Worm (Caenorhabditis elegans) whole organism, L4 larva: ENCODE data around the gene srsx-35.

ENCODE experiments used
- R02D3.7 ChIP-seq: fragments of 150-350 bp; sonication (generic microtip); optimal IDR thresholded peaks from 3 replicates; lab custom pipeline; 2014; ENCODE audit warnings: missing biosample characterization, missing genetic modification characterization
- T20F7.1 ChIP-seq: fragments of 200-800 bp; sonication (Bioruptor generic); optimal IDR thresholded peaks from 2 replicates; lab custom pipeline; 2018; ENCODE audit warnings: mild to moderate bottlenecking, missing genetic modification characterization, missing compliant biosample characterization
- Y5F2A.4 ChIP-seq: fragments of 200-800 bp; sonication (Bioruptor generic); optimal IDR thresholded peaks from 2 replicates; lab custom pipeline; 2018; ENCODE audit warnings: mild to moderate bottlenecking, missing genetic modification characterization, missing compliant biosample characterization
- ZK546.5 ChIP-seq, 2 experiments: sonication (generic microtip); optimal IDR thresholded peaks; 2 replicates each; lab custom pipeline; 2017; ENCODE audit warnings: missing biosample characterization in 2 of 2, missing genetic modification characterization in 2 of 2
- aha-1 ChIP-seq: fragments of 150-350 bp; peaks from one replicate; lab custom pipeline; 2014; ENCODE audit warnings: missing biosample characterization, missing genetic modification characterization
- aly-2 ChIP-seq: sonication (generic microtip); optimal IDR thresholded peaks from 2 replicates; lab custom pipeline; 2018; ENCODE audit warnings: missing biosample characterization, missing genetic modification characterization
- ama-1 ChIP-seq: fragments of 150-350 bp; optimal IDR thresholded peaks from 2 replicates; lab custom pipeline; 2014; ENCODE audit warnings: inconsistent platforms, mixed read lengths
- ceh-20 ChIP-seq: fragments of 200-800 bp; sonication (Bioruptor generic); IDR thresholded peaks from 2 replicates; pipeline ENCODE4 v1.3.6; 2022; ENCODE audit warnings: missing genetic modification reagents, missing genetic modification characterization, missing compliant biosample characterization
- ceh-28 ChIP-seq: fragments of 150-350 bp; optimal IDR thresholded peaks from 2 replicates; lab custom pipeline; 2014; ENCODE audit warnings: missing biosample characterization, missing genetic modification reagents, missing genetic modification characterization
- cey-2 ChIP-seq: sonication (generic microtip); optimal IDR thresholded peaks from 3 replicates; lab custom pipeline; 2017; ENCODE audit warnings: missing genetic modification characterization, mild to moderate bottlenecking, missing compliant biosample characterization, antibody characterized with exemption, borderline replicate concordance; ENCODE audit not compliant: insufficient read depth
- ctbp-1 ChIP-seq: fragments of 200-800 bp; sonication (Bioruptor generic); IDR thresholded peaks from 2 replicates; pipeline ENCODE4 v1.3.6; 2022; ENCODE audit warnings: missing genetic modification reagents, missing genetic modification characterization, missing compliant biosample characterization
- daf-12 ChIP-seq: fragments of 150-350 bp; optimal IDR thresholded peaks from 2 replicates; lab custom pipeline; 2014; ENCODE audit warnings: missing biosample characterization, missing genetic modification reagents, missing genetic modification characterization
- dmd-6 ChIP-seq: fragments of 200-800 bp; sonication (Bioruptor generic); IDR thresholded peaks from 2 replicates; pipeline ENCODE4 v1.3.6; 2022; ENCODE audit warnings: missing genetic modification reagents, missing genetic modification characterization, missing compliant biosample characterization
- dmd-8 ChIP-seq: fragments of 200-800 bp; sonication (Bioruptor generic); IDR thresholded peaks from 2 replicates; pipeline ENCODE4 v1.3.6; 2022; ENCODE audit warnings: missing genetic modification characterization, missing compliant biosample characterization
- dpl-1 ChIP-seq: fragments of 150-350 bp; optimal IDR thresholded peaks from 2 replicates; lab custom pipeline; 2014; ENCODE audit warnings: missing biosample characterization, missing genetic modification reagents, missing genetic modification characterization
- egl-27 ChIP-seq: sonication (generic microtip); optimal IDR thresholded peaks from 3 replicates; lab custom pipeline; 2017; ENCODE audit warnings: missing biosample characterization, missing genetic modification reagents, missing genetic modification characterization
- egl-43 ChIP-seq: fragments of 200-800 bp; sonication (Bioruptor generic); IDR thresholded peaks from 2 replicates; pipeline ENCODE4 v1.3.6; 2022; ENCODE audit warnings: missing genetic modification reagents, missing genetic modification characterization, missing compliant biosample characterization
- fkh-10 ChIP-seq: fragments of 150-350 bp; optimal IDR thresholded peaks from 2 replicates; lab custom pipeline; 2014; ENCODE audit warnings: missing biosample characterization, missing genetic modification reagents, missing genetic modification characterization
- gei-8 ChIP-seq: fragments of 200-800 bp; sonication (Bioruptor generic); optimal IDR thresholded peaks from 2 replicates; lab custom pipeline; 2018; ENCODE audit warnings: mild to moderate bottlenecking, missing genetic modification characterization, missing compliant biosample characterization
- hlh-11 ChIP-seq: fragments of 200-800 bp; sonication (Bioruptor generic); optimal IDR thresholded peaks from 2 replicates; lab custom pipeline; 2018; ENCODE audit warnings: mild to moderate bottlenecking, missing genetic modification characterization, missing compliant biosample characterization
- lin-13 ChIP-seq: fragments of 150-350 bp; optimal IDR thresholded peaks from 2 replicates; lab custom pipeline; 2014; ENCODE audit warnings: missing biosample characterization, missing genetic modification reagents, missing genetic modification characterization
- lin-29 ChIP-seq: fragments of 200-800 bp; sonication (Bioruptor generic); IDR thresholded peaks from 2 replicates; pipeline ENCODE4 v1.3.6; 2022; ENCODE audit warnings: missing genetic modification reagents, missing genetic modification characterization, missing compliant biosample characterization
- lir-3 ChIP-seq: sonication (generic microtip); optimal IDR thresholded peaks from 2 replicates; lab custom pipeline; 2016; ENCODE audit warnings: mild to moderate bottlenecking, missing genetic modification characterization, missing compliant biosample characterization
- lsy-2 ChIP-seq, 2 experiments: fragments of 150-350 bp in 1 of 2; sonication (generic microtip) in 1 of 2; optimal IDR thresholded peaks; 2 replicates each; lab custom pipeline; 2014 to 2017; ENCODE audit warnings: missing biosample characterization in 2 of 2, missing genetic modification characterization in 2 of 2
- madf-9 ChIP-seq: fragments of 200-800 bp; sonication (Bioruptor generic); conservative IDR thresholded peaks from 2 replicates; pipeline ENCODE4 v1.3.6; 2022; ENCODE audit warnings: missing genetic modification reagents, missing genetic modification characterization, missing compliant biosample characterization
- mdt-29 ChIP-seq: fragments of 200-800 bp; sonication (Bioruptor generic); IDR thresholded peaks from 2 replicates; pipeline ENCODE4 v1.3.6; 2022; ENCODE audit warnings: missing genetic modification reagents, missing genetic modification characterization, missing compliant biosample characterization
- mep-1 ChIP-seq: fragments of 150-350 bp; sonication (generic microtip); optimal IDR thresholded peaks from 3 replicates; lab custom pipeline; 2014; ENCODE audit warnings: missing biosample characterization, missing genetic modification characterization
- mxl-2 ChIP-seq: fragments of 200-800 bp; sonication (Bioruptor generic); conservative IDR thresholded peaks from 2 replicates; pipeline ENCODE4 v1.3.6; 2022; ENCODE audit warnings: missing genetic modification reagents, missing genetic modification characterization, missing compliant biosample characterization
- mxl-3 ChIP-seq: fragments of 200-800 bp; sonication (Bioruptor generic); optimal IDR thresholded peaks from 2 replicates; lab custom pipeline; 2018; ENCODE audit warnings: mild to moderate bottlenecking, missing genetic modification characterization, missing compliant biosample characterization
- nhr-237 ChIP-seq: sonication (generic microtip); optimal IDR thresholded peaks from 2 replicates; lab custom pipeline; 2017; ENCODE audit warnings: missing biosample characterization, missing genetic modification characterization
- nhr-41 ChIP-seq: fragments of 200-800 bp; sonication (Bioruptor generic); IDR thresholded peaks from 2 replicates; pipeline ENCODE4 v1.3.6; 2022; ENCODE audit warnings: missing genetic modification reagents, missing genetic modification characterization, missing compliant biosample characterization
- nhr-42 ChIP-seq: fragments of 200-800 bp; sonication (Bioruptor generic); IDR thresholded peaks from 2 replicates; pipeline ENCODE4 v1.3.6; 2022; ENCODE audit warnings: missing genetic modification characterization, missing compliant biosample characterization
- nhr-6 ChIP-seq: fragments of 150-350 bp; optimal IDR thresholded peaks from 2 replicates; lab custom pipeline; 2014; ENCODE audit warnings: missing biosample characterization, missing genetic modification characterization
- pqm-1 ChIP-seq: sonication (generic microtip); optimal IDR thresholded peaks from 2 replicates; lab custom pipeline; 2017; ENCODE audit warnings: missing biosample characterization, missing genetic modification characterization
- saeg-2 ChIP-seq: fragments of 200-800 bp; sonication (Bioruptor generic); IDR thresholded peaks from 2 replicates; pipeline ENCODE4 v1.3.6; 2022; ENCODE audit warnings: missing genetic modification reagents, missing genetic modification characterization, missing compliant biosample characterization
- snpc-1.2 ChIP-seq: fragments of 200-800 bp; sonication (Bioruptor generic); IDR thresholded peaks from 2 replicates; pipeline ENCODE4 v1.3.6; 2022; ENCODE audit warnings: missing genetic modification reagents, missing genetic modification characterization, missing compliant biosample characterization
- spr-1 ChIP-seq: sonication (generic microtip); optimal IDR thresholded peaks from 2 replicates; lab custom pipeline; 2016; ENCODE audit warnings: mild to moderate bottlenecking, missing genetic modification characterization, missing compliant biosample characterization
- spr-3 ChIP-seq: fragments of 200-800 bp; sonication (Bioruptor generic); optimal IDR thresholded peaks from 2 replicates; lab custom pipeline; 2018; ENCODE audit warnings: mild to moderate bottlenecking, missing genetic modification characterization, missing compliant biosample characterization
- tra-1 ChIP-seq: fragments of 200-800 bp; sonication (Bioruptor generic); IDR thresholded peaks from 2 replicates; pipeline ENCODE4 v1.3.6; 2022; ENCODE audit warnings: missing genetic modification reagents, missing genetic modification characterization, missing compliant biosample characterization
- unc-130 ChIP-seq: sonication (generic microtip); optimal IDR thresholded peaks from 2 replicates; lab custom pipeline; 2016; ENCODE audit warnings: missing genetic modification reagents, missing genetic modification characterization, missing compliant biosample characterization
- unc-39 ChIP-seq: sonication (generic microtip); optimal IDR thresholded peaks from 2 replicates; lab custom pipeline; 2017; ENCODE audit warnings: missing biosample characterization, missing genetic modification characterization
- unc-62 ChIP-seq, 3 experiments: fragments of 150-350 bp in 1 of 3; sonication (generic microtip); optimal IDR thresholded peaks in 2 of 3; peaks in 1 of 3; 1 replicate in 1 of 3; 2 replicates in 2 of 3; lab custom pipeline; 2014 to 2017; ENCODE audit warnings: missing biosample characterization in 3 of 3, missing genetic modification characterization in 3 of 3, missing genetic modification reagents in 3 of 3, missing genotype in 1 of 3
- zip-11 ChIP-seq: fragments of 200-800 bp; sonication (Bioruptor generic); IDR thresholded peaks from 2 replicates; pipeline ENCODE4 v1.3.6; 2022; ENCODE audit warnings: missing genetic modification characterization, missing compliant biosample characterization
- zip-2 ChIP-seq: fragments of 150-350 bp; optimal IDR thresholded peaks from 2 replicates; lab custom pipeline; 2014; ENCODE audit warnings: missing biosample characterization, missing genetic modification characterization

srsx-35 gene

DNA sequence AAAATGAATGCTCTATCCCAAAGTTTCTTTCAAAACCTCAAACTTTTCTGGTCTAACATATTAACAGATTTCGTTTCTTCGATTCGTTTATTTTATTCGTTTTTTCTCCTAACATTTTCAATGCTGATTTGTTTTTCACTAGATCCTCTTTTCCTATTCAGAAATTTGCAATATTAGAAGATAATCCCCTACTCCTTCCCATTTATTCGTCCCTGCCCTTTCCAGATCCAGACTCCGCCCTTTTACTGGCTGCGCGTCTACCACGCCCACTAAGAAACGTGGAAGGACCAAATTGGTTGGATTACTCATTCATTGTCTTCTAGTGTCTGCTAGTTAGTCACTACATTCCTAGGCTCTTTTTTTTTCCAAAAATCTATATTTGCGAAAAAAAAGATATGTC is 40.7 kb downstream of the srsx-35 start, which contains the start of gene Y44A6C.2:
TSS of gene Y44A6C.2 (plus strand) at position 301 of the 400 bp plus-strand sequence.
- TF ChIP-seq nhr-41 (GFP tag; lab: Robert Waterston, UW): no peak

DNA sequence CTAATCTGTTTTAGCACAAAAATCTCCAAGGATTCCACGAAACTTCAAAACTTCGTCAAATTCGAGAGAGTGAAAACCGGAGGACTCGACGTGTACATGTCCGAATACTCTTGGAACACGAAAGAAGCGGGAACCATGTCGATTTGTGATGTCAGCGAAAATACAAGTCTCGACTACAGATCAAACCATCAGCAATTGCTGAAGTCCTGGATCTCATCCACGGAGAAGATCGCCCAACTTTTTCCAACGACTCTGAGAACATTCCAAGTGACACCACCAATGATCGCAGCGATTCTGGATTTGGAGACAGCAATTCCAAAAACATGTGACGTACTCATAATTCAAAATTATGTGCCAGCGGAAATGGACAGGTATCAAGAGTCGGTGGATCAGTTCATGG is 41.2 kb downstream of the srsx-35 start:
- TF ChIP-seq unc-39 (tag; lab: Kevin White, UChicago) (no peak), nhr-42 (no peak), lin-13 (GFP tag; lab: Kevin White, UChicago) (no peak), aha-1 (tag; lab: Kevin White, UChicago) (peak; percentile 82), nhr-237 (no peak), unc-62 (GFP tag; optimal IDR thresholded peaks at IDR 0.05 in 1 of 2; lab: Kevin White, UChicago) (peak in 1 of 2 experiments; percentile 73), unc-62 (tag; optimal IDR thresholded peaks at IDR 0.05; lab: Kevin White, UChicago) (no peak), zip-11 (GFP tag; lab: Robert Waterston, UW) (no peak)

DNA sequence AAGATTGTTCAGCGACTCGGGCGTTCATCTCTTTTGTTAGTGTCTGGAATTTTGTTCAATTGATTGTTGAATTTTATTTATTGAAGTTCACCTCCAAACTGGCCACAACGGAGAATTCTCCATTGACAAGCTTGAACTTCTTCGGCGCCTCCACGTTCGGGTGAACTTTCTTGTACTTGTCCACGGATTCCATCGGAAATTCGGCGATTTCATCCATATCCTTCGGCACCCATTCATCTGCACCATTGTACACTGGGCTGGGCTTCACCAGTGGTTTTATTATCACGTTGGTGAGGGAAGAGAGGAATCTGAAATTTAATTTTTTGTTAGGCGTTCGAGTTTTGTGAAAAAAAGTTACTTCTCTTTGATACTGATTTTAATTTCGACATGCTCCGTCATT is 46.2 kb downstream of the srsx-35 start:
- no peak for TF ChIP-seq madf-9 (GFP tag; lab: Robert Waterston, UW)
- no peak for TF ChIP-seq snpc-1.2 (GFP tag; lab: Robert Waterston, UW)
- TF ChIP-seq aha-1 (tag; lab: Kevin White, UChicago): peak; percentile 92

DNA sequence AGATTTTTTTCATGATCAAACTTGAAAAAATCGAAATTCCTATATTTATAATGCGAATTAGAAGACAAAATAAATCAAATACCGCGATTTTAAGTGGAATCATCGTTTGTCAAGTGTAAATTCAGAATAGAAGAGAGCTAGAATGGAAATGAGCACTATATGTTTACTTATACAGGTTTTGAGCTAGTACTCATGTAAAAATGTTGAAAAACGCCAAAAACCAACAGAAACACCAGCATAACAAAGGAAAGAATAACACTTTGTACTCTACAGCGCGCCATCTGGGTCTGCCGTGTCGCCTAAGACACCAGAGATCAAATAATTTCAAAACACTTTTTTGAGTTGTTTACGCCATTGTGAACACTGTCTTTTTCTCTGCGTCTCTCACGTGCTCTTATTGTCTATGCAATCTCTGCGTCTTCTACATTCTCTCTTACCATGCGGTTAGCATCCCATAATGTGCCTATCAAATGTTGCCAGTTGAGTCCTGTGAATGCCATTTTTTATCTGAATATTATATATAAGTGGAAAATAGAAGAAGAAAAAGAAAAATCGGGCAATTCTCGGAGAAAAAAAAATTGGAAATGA is 47.6 kb downstream of the srsx-35 start, which contains the start of gene ipla-3:
TSS of gene ipla-3 (minus strand) at position 510 of the 588 bp plus-strand sequence.
- TF ChIP-seq Y5F2A.4 (GFP tag; lab: Kevin White, UChicago) (no peak), cey-2 (tag; lab: Kevin White, UChicago) (no peak), nhr-6 (peak; percentile 95), mdt-29 (GFP tag; lab: Robert Waterston, UW) (no peak), gei-8 (GFP tag; lab: Kevin White, UChicago) (no peak), T20F7.1 (GFP tag; lab: Kevin White, UChicago) (no peak), saeg-2 (GFP tag; lab: Robert Waterston, UW) (no peak), zip-2 (tag; lab: Kevin White, UChicago) (no peak), pqm-1 (peak; percentile 81), mxl-3 (GFP tag; lab: Kevin White, UChicago) (peak; percentile 84), dmd-8 (GFP tag; lab: Robert Waterston, UW) (no peak), ceh-28 (tag; lab: Kevin White, UChicago) (no peak), dmd-6 (GFP tag; lab: Robert Waterston, UW) (peak; percentile 97), spr-1 (tag; lab: Kevin White, UChicago) (peak; percentile 38), tra-1 (0 out of 2 replicates have a peak, but pooled peaks have one; percentile 37), spr-3 (GFP tag; lab: Kevin White, UChicago) (no peak), ama-1 (lab: Kevin White, UChicago) (no peak), snpc-1.2 (GFP tag; lab: Robert Waterston, UW) (no peak), mxl-2 (GFP tag; lab: Robert Waterston, UW) (0 out of 2 replicates have a peak, but pooled peaks have one; percentile 20), nhr-41 (GFP tag; lab: Robert Waterston, UW) (no peak), lsy-2 (tag; optimal IDR thresholded peaks at IDR 0.05; lab: Kevin White, UChicago) (peak in 1 of 2 experiments; percentile 53), ctbp-1 (GFP tag; lab: Robert Waterston, UW) (no peak), unc-130 (GFP tag; lab: Kevin White, UChicago) (no peak), ZK546.5 (tag; optimal IDR thresholded peaks at IDR 0.05; lab: Kevin White, UChicago) (no peak), R02D3.7 (tag; lab: Kevin White, UChicago) (no peak), egl-43 (GFP tag; lab: Robert Waterston, UW) (0 out of 2 replicates have a peak, but pooled peaks have one; percentile 26), ceh-20 (peak; percentile 26; the same call in 1 of the 2 replicates), unc-62 (GFP tag; optimal IDR thresholded peaks at IDR 0.05 in 1 of 2; lab: Kevin White, UChicago) (peak in 1 of 2 experiments; percentile 84), unc-62 (tag; optimal IDR thresholded peaks at IDR 0.05; lab: Kevin White, UChicago) (no peak), aha-1 (tag; lab: Kevin White, UChicago) (peak; percentile 14), hlh-11 (peak; percentile 95), lir-3 (no peak), egl-27 (no peak), mep-1 (tag; lab: Kevin White, UChicago) (peak; percentile 69), lin-29 (no peak), dpl-1 (GFP tag; lab: Kevin White, UChicago) (peak; percentile 54), fkh-10 (GFP tag; lab: Kevin White, UChicago) (peak; percentile 85), daf-12 (tag; lab: Kevin White, UChicago) (no peak), aly-2 (tag; lab: Kevin White, UChicago) (no peak)
